Fruit fly (Drosophila melanogaster) whole organism, embryonic: ENCODE measurements around the gene CG42536.

ENCODE experiments used
- Antp ChIP-seq: fragments of 200-800 bp; sonication (Bioruptor generic); optimal IDR thresholded peaks from 3 replicates; lab custom pipeline; 2016; ENCODE audit warnings: missing biosample characterization, missing genetic modification characterization
- Asciz ChIP-seq: fragments of 200-800 bp; sonication (Bioruptor generic); optimal IDR thresholded peaks from 2 replicates; lab custom pipeline; 2017; ENCODE audit warnings: missing biosample characterization, mild to moderate bottlenecking, missing genetic modification characterization, missing genetic modification reagents
- CG11398 ChIP-seq: fragments of 200-800 bp; sonication (Bioruptor generic); optimal IDR thresholded peaks from 2 replicates; lab custom pipeline; 2016; ENCODE audit warnings: missing biosample characterization, missing genetic modification characterization
- CG11696 ChIP-seq: fragments of 200-800 bp; sonication (Bioruptor generic); IDR thresholded peaks from 2 replicates; pipeline ENCODE4 v1.3.6; 2022; ENCODE audit warnings: missing biosample characterization, missing genetic modification characterization
- CG12236 ChIP-seq: fragments of 200-800 bp; sonication (Bioruptor generic); optimal IDR thresholded peaks from 2 replicates; lab custom pipeline; 2016; ENCODE audit warnings: missing biosample characterization, missing genetic modification characterization
- CG17385 ChIP-seq: fragments of 200-800 bp; sonication (Bioruptor generic); optimal IDR thresholded peaks from 3 replicates; lab custom pipeline; 2018; ENCODE audit warnings: missing biosample characterization, mild to moderate bottlenecking, missing genetic modification characterization
- CG18619 ChIP-seq: fragments of 200-800 bp; sonication (Bioruptor generic); optimal IDR thresholded peaks from 3 replicates; lab custom pipeline; 2017; ENCODE audit warnings: missing biosample characterization, mild to moderate bottlenecking, missing genetic modification characterization
- CG2202 ChIP-seq: fragments of 200-800 bp; sonication (Bioruptor generic); optimal IDR thresholded peaks from 2 replicates; lab custom pipeline; 2018; ENCODE audit warnings: missing biosample characterization, mild to moderate bottlenecking, missing genetic modification characterization
- CG2712 ChIP-seq: fragments of 200-800 bp; optimal IDR thresholded peaks from 3 replicates; lab custom pipeline; 2019; ENCODE audit warnings: missing biosample characterization, mild to moderate bottlenecking, missing genetic modification characterization, moderate library complexity
- CG31388 ChIP-seq: fragments of 200-800 bp; sonication (Bioruptor generic); optimal IDR thresholded peaks from 2 replicates; lab custom pipeline; 2016; ENCODE audit warnings: missing biosample characterization, missing genetic modification characterization
- CG4730 ChIP-seq: fragments of 200-800 bp; sonication (Bioruptor generic); IDR thresholded peaks from 2 replicates; pipeline ENCODE4 v1.3.6; 2022; ENCODE audit warnings: missing biosample characterization, missing genetic modification characterization
- CG6683 ChIP-seq: fragments of 200-800 bp; sonication (Bioruptor generic); optimal IDR thresholded peaks from 2 replicates; lab custom pipeline; 2017; ENCODE audit warnings: missing biosample characterization, mild to moderate bottlenecking, missing genetic modification characterization, missing genetic modification reagents
- CG7556 ChIP-seq: fragments of 200-800 bp; sonication (Bioruptor generic); optimal IDR thresholded peaks from 2 replicates; lab custom pipeline; 2017; ENCODE audit warnings: missing biosample characterization, mild to moderate bottlenecking, missing genetic modification characterization
- CG8924 ChIP-seq: fragments of 200-800 bp; optimal IDR thresholded peaks from 3 replicates; lab custom pipeline; 2019; ENCODE audit warnings: missing biosample characterization, mild to moderate bottlenecking, missing genetic modification characterization, moderate library complexity
- Dll ChIP-seq: fragments of 200-800 bp; sonication (Bioruptor generic); IDR thresholded peaks from 4 replicates; pipeline ENCODE4 v1.3.6; 2022; ENCODE audit warnings: missing biosample characterization, missing genetic modification characterization; ENCODE audit not compliant: partially characterized antibody
- Fer1 ChIP-seq: fragments of 200-800 bp; sonication (Bioruptor generic); optimal IDR thresholded peaks from 2 replicates; lab custom pipeline; 2017; ENCODE audit warnings: missing biosample characterization, mild to moderate bottlenecking, missing genetic modification characterization
- GATAe ChIP-seq: fragments of 200-800 bp; sonication (Bioruptor generic); conservative IDR thresholded peaks from 2 replicates; pipeline ENCODE4 v1.3.6; 2022; ENCODE audit warnings: missing biosample characterization, missing genetic modification characterization
- HLHmδ ChIP-seq: fragments of 200-800 bp; sonication (Bioruptor generic); optimal IDR thresholded peaks from 2 replicates; lab custom pipeline; 2018; ENCODE audit warnings: missing biosample characterization, mild to moderate bottlenecking, missing genetic modification characterization, moderate library complexity
- HmgZ ChIP-seq: fragments of 200-800 bp; sonication (Bioruptor generic); optimal IDR thresholded peaks from 2 replicates; lab custom pipeline; 2018; ENCODE audit warnings: missing biosample characterization, mild to moderate bottlenecking, missing genetic modification characterization
- Hr78 ChIP-seq, 2 experiments: fragments of 200-800 bp in 1 of 2; fragments of >200 bp in 1 of 2; sonication (Bioruptor generic) in 1 of 2; optimal IDR thresholded peaks; 2 replicates each; lab custom pipeline; 2017 to 2019; ENCODE audit warnings: missing biosample characterization in 2 of 2, missing genetic modification characterization in 2 of 2, mild to moderate bottlenecking in 1 of 2, moderate library complexity in 1 of 2
- Kr ChIP-seq: fragments of 200-800 bp; sonication (Bioruptor generic); optimal IDR thresholded peaks from 2 replicates; lab custom pipeline; 2017; ENCODE audit warnings: missing biosample characterization, mild to moderate bottlenecking, missing genetic modification characterization
- NFAT ChIP-seq: fragments of 200-800 bp; sonication (Bioruptor generic); IDR thresholded peaks from 2 replicates; pipeline ENCODE4 v1.3.6; 2022; ENCODE audit warnings: missing biosample characterization, missing genetic modification characterization
- Oaz ChIP-seq: fragments of 200-800 bp; sonication (Bioruptor generic); IDR thresholded peaks from 2 replicates; pipeline ENCODE4 v1.3.6; 2022; ENCODE audit warnings: missing biosample characterization, missing genetic modification characterization
- Optix ChIP-seq: fragments of 200-800 bp; sonication (Bioruptor generic); IDR thresholded peaks from 3 replicates; pipeline ENCODE4 v1.3.6; 2022; ENCODE audit warnings: missing biosample characterization, missing genetic modification characterization
- Sin3A ChIP-seq: fragments of >200 bp; optimal IDR thresholded peaks from 2 replicates; lab custom pipeline; 2018
- Sry-β ChIP-seq: fragments of 200-800 bp; sonication (Bioruptor generic); optimal IDR thresholded peaks from 2 replicates; lab custom pipeline; 2018; ENCODE audit warnings: missing biosample characterization, mild to moderate bottlenecking, missing genetic modification characterization, moderate library complexity
- Sry-δ ChIP-seq: fragments of 200-800 bp; sonication (Bioruptor generic); optimal IDR thresholded peaks from 2 replicates; lab custom pipeline; 2016; ENCODE audit warnings: missing biosample characterization, missing genetic modification characterization
- ara ChIP-seq: fragments of 200-800 bp; sonication (Bioruptor generic); IDR thresholded peaks from 2 replicates; pipeline ENCODE4 v1.3.6; 2022; ENCODE audit warnings: missing biosample characterization, missing genetic modification characterization
- ase ChIP-seq: fragments of 200-800 bp; sonication (Bioruptor generic); IDR thresholded peaks from 3 replicates; pipeline ENCODE4 v1.3.6; 2022; ENCODE audit warnings: missing biosample characterization, missing genetic modification characterization
- caup ChIP-seq: fragments of 200-800 bp; sonication (Bioruptor generic); optimal IDR thresholded peaks from 3 replicates; lab custom pipeline; 2017; ENCODE audit warnings: missing biosample characterization, mild to moderate bottlenecking, missing genetic modification characterization, moderate library complexity; ENCODE audit not compliant: severe bottlenecking
- chm ChIP-seq: fragments of 200-800 bp; sonication (Bioruptor generic); IDR thresholded peaks from 2 replicates; pipeline ENCODE4 v1.3.6; 2022; ENCODE audit warnings: missing biosample characterization, missing genetic modification characterization
- dmrt99B ChIP-seq: fragments of 200-800 bp; sonication (Bioruptor generic); optimal IDR thresholded peaks from 2 replicates; lab custom pipeline; 2018; ENCODE audit warnings: missing biosample characterization, mild to moderate bottlenecking, missing genetic modification characterization, moderate library complexity
- fru ChIP-seq: fragments of >200 bp; optimal IDR thresholded peaks from 2 replicates; lab custom pipeline; 2017
- gro ChIP-seq: fragments of 200-800 bp; sonication (Bioruptor generic); optimal IDR thresholded peaks from 2 replicates; lab custom pipeline; 2016; ENCODE audit warnings: missing biosample characterization, missing genetic modification characterization
- gt ChIP-seq: fragments of 200-800 bp; sonication (Bioruptor generic); IDR thresholded peaks from 2 replicates; pipeline ENCODE4 v1.3.6; 2022; ENCODE audit warnings: missing biosample characterization, missing genetic modification characterization
- hb ChIP-seq: fragments of 200-800 bp; sonication (Bioruptor generic); IDR thresholded peaks from 3 replicates; pipeline ENCODE4 v1.3.6; 2022; ENCODE audit warnings: missing biosample characterization, missing genetic modification characterization; ENCODE audit not compliant: partially characterized antibody
- her ChIP-seq: fragments of 200-800 bp; sonication (Bioruptor generic); optimal IDR thresholded peaks from 2 replicates; lab custom pipeline; 2016; ENCODE audit warnings: missing biosample characterization, missing genetic modification characterization
- kah ChIP-seq: fragments of 200-800 bp; sonication (Bioruptor generic); optimal IDR thresholded peaks from 2 replicates; lab custom pipeline; 2018; ENCODE audit warnings: missing biosample characterization, mild to moderate bottlenecking, missing genetic modification characterization
- kay ChIP-seq: fragments of 200-800 bp; sonication (Bioruptor generic); optimal IDR thresholded peaks from 2 replicates; lab custom pipeline; 2016; ENCODE audit warnings: missing biosample characterization, missing genetic modification characterization
- ro ChIP-seq: fragments of 200-800 bp; sonication (Bioruptor generic); IDR thresholded peaks from 2 replicates; pipeline ENCODE4 v1.3.6; 2022; ENCODE audit warnings: missing biosample characterization, missing genetic modification characterization
- sens-2 ChIP-seq: fragments of 200-800 bp; sonication (Bioruptor generic); IDR thresholded peaks from 2 replicates; pipeline ENCODE4 v1.3.6; 2022; ENCODE audit warnings: missing biosample characterization, missing genetic modification characterization
- stc ChIP-seq: fragments of 200-800 bp; sonication (Bioruptor generic); IDR thresholded peaks from 2 replicates; pipeline ENCODE4 v1.3.6; 2022; ENCODE audit warnings: missing biosample characterization, missing genetic modification characterization
- stwl ChIP-seq: fragments of 200-800 bp; sonication (Bioruptor generic); optimal IDR thresholded peaks from 3 replicates; lab custom pipeline; 2018; ENCODE audit warnings: missing biosample characterization, mild to moderate bottlenecking, missing genetic modification characterization, moderate library complexity
- tap ChIP-seq: fragments of 200-800 bp; optimal IDR thresholded peaks from 3 replicates; lab custom pipeline; 2019; ENCODE audit warnings: missing biosample characterization, mild to moderate bottlenecking, missing genetic modification characterization, moderate library complexity
- tna ChIP-seq: fragments of 200-800 bp; sonication (Bioruptor generic); IDR thresholded peaks from 2 replicates; pipeline ENCODE4 v1.3.6; 2022; ENCODE audit warnings: missing biosample characterization, missing genetic modification characterization; ENCODE audit not compliant: partially characterized antibody
- toy ChIP-seq: fragments of 200-800 bp; sonication (Bioruptor generic); IDR thresholded peaks from 2 replicates; pipeline ENCODE4 v1.3.6; 2022; ENCODE audit warnings: missing biosample characterization, missing genetic modification characterization
- trem ChIP-seq: fragments of 200-800 bp; optimal IDR thresholded peaks from 3 replicates; lab custom pipeline; 2019; ENCODE audit warnings: missing biosample characterization, mild to moderate bottlenecking, missing genetic modification characterization, moderate library complexity
- unpg ChIP-seq: fragments of 200-800 bp; sonication (Bioruptor generic); optimal IDR thresholded peaks from 3 replicates; lab custom pipeline; 2018; ENCODE audit warnings: missing biosample characterization, mild to moderate bottlenecking, missing genetic modification characterization, moderate library complexity
- wek ChIP-seq: fragments of 200-800 bp; sonication (Bioruptor generic); optimal IDR thresholded peaks from 3 replicates; lab custom pipeline; 2018; ENCODE audit warnings: missing biosample characterization, mild to moderate bottlenecking, missing genetic modification characterization, moderate library complexity
- zen2 ChIP-seq: fragments of 200-800 bp; sonication (Bioruptor generic); IDR thresholded peaks from 3 replicates; pipeline ENCODE4 v1.3.6; 2022; ENCODE audit warnings: missing biosample characterization, missing genetic modification characterization; ENCODE audit not compliant: partially characterized antibody

The CG42536 gene

dm6 chr3L:10664511-10665062, 34.7 kb upstream of the CG42536 start, which contains the start of gene simj (continued):
- TF ChIP-seq trem (tag; lab: Kevin White, UChicago) (peak; percentile 78), gro (GFP tag; lab: Kevin White, UChicago) (peak; percentile 55), tna (peak; percentile 84), CG17385 (peak; percentile 64), chm (GFP tag; lab: Robert Waterston, UW) (peak; percentile 95), Sin3A (lab: Kevin White, UChicago) (peak; percentile 10), ro (no peak), zen2 (peak; percentile 80; the same call in 1 of the 3 replicates), CG4730 (GFP tag; lab: Robert Waterston, UW) (no peak), HmgZ (tag; lab: Kevin White, UChicago) (peak; percentile 89), Asciz (no peak), sens-2 (GFP tag; lab: Robert Waterston, UW) (no peak), Hr78 (GFP tag; optimal IDR thresholded peaks at IDR 0.05; lab: Kevin White, UChicago) (no peak), Antp (no peak), gt (GFP tag; lab: Robert Waterston, UW) (no peak), Fer1 (GFP tag; lab: Kevin White, UChicago) (peak; percentile 80), tap (tag; lab: Kevin White, UChicago) (no peak), CG2712 (peak; percentile 62), GATAe (GFP tag; lab: Robert Waterston, UW) (peak; percentile 40; the same call in 1 of the 2 replicates), Kr (GFP tag; lab: Kevin White, UChicago) (no peak), CG11398 (GFP tag; lab: Kevin White, UChicago) (peak; percentile 52), ase (GFP tag; lab: Robert Waterston, UW) (peak; percentile 55; the same call in 1 of the 3 replicates), CG31388 (no peak), dmrt99B (peak; percentile 34), Sry-β (GFP tag; lab: Kevin White, UChicago) (no peak), kah (GFP tag; lab: Kevin White, UChicago) (peak; percentile 67), hb (GFP tag; lab: Robert Waterston, UW) (peak; percentile 59), Dll (GFP tag; lab: Robert Waterston, UW) (peak; percentile 76), toy (GFP tag; lab: Robert Waterston, UW) (no peak), stwl (tag; lab: Kevin White, UChicago) (peak; percentile 66), wek (GFP tag; lab: Kevin White, UChicago) (peak; percentile 75), CG18619 (GFP tag; lab: Kevin White, UChicago) (no peak), CG12236 (GFP tag; lab: Kevin White, UChicago) (peak; percentile 21), fru (lab: Kevin White, UChicago) (no peak), Optix (no peak), HLHmδ (peak; percentile 75), CG6683 (GFP tag; lab: Kevin White, UChicago) (peak; percentile 35), CG8924 (peak; percentile 81), CG2202 (tag; lab: Kevin White, UChicago) (peak; percentile 35), NFAT (GFP tag; lab: Robert Waterston, UW) (peak; percentile 68; the same call in 1 of the 2 replicates), CG7556 (GFP tag; lab: Kevin White, UChicago) (no peak), Sry-δ (GFP tag; lab: Kevin White, UChicago) (peak; percentile 99), her (GFP tag; lab: Kevin White, UChicago) (peak; percentile 80), caup (peak; percentile 65), CG11696 (GFP tag; lab: Robert Waterston, UW) (peak; percentile 37; the same call in 1 of the 2 replicates), kay (no peak), unpg (GFP tag; lab: Kevin White, UChicago) (peak; percentile 52), ara (GFP tag; lab: Robert Waterston, UW) (no peak), stc (no peak; the same call in 1 of the 2 replicates), Oaz (GFP tag; lab: Robert Waterston, UW) (no peak)
